Fruit fly (Drosophila melanogaster): ENCODE data around the gene CG4239.
A peak's percentile ranks its signal among the peaks of the same experiment; 100 is the strongest.

Gene CG4239

DNA sequence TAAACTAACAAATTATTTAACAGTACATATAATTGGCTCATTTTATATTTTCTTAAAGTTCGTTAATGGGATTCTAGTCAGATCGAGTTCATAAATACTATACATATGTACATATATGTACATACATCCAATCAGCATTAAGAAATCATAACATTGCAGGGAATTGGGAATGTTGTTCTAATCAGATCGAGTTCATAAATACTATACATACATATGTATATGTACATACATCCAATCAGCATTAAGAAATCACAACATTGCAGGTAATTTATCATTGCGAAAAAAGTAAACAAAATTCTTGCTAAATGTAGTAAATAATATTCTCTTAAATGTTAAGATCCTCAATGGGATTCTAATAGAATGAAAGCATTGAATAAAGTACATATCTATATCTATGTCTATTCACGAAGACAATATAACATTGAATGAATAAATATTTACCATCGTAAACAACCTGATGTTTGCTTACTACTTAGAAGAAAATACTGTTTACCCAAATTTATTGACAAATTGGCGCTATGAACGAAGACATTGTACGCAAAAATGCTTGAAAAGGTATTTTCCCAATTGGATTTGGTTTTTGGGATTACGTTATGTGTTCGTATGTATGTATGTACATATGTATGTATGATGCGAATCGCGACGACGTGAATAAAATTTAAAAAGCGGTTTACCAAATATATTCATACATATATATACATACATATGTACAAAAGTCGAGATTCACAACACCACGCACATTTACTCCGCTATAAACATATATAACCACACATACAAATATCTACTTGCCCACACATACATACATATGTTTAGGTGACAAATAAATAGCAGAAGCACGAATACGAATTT, 1.2 kb upstream of the CG4239 start (continued):
- TF ChIP-seq H15 (GFP tag; IDR thresholded peaks at IDR 0.05), result no peak
- TF ChIP-seq CG3163 (GFP tag; optimal IDR thresholded peaks at IDR 0.05), result no peak
- TF ChIP-seq CG8359 (GFP tag; optimal IDR thresholded peaks at IDR 0.05; ENCODE audit: borderline replicate concordance), result peak; percentile 36
- peak; percentile 64; the same call in 1 of the 3 replicates for TF ChIP-seq C15 (GFP tag; IDR thresholded peaks at IDR 0.05)
- no peak for TF ChIP-seq CG12769 (tag; optimal IDR thresholded peaks at IDR 0.05)
- TF ChIP-seq HLHmδ (GFP tag; optimal IDR thresholded peaks at IDR 0.05), result no peak
- no peak for TF ChIP-seq ro (GFP tag; IDR thresholded peaks at IDR 0.05)
- peak; percentile 64 for TF ChIP-seq slou (GFP tag; optimal IDR thresholded peaks at IDR 0.05)
- no peak for TF ChIP-seq CG14860 (GFP tag; IDR thresholded peaks at IDR 0.05; ENCODE audit: partially characterized antibody)
- TF ChIP-seq eyg (GFP tag; optimal IDR thresholded peaks at IDR 0.05), result peak; percentile 46
- peak; percentile 53 for TF ChIP-seq Side (GFP tag; optimal IDR thresholded peaks at IDR 0.05)
- TF ChIP-seq yki (optimal IDR thresholded peaks at IDR 0.05), result no peak
- peak; percentile 71 for TF ChIP-seq CG4707 (GFP tag; optimal IDR thresholded peaks at IDR 0.05)
- no peak for TF ChIP-seq ken (GFP tag; IDR thresholded peaks at IDR 0.05)
- TF ChIP-seq Awh (GFP tag; IDR thresholded peaks at IDR 0.05), result peak; percentile 81
- TF ChIP-seq danr (GFP tag; IDR thresholded peaks at IDR 0.05), result peak; percentile 26; the same call in 1 of the 2 replicates
- TF ChIP-seq fru (optimal IDR thresholded peaks at IDR 0.05), result no peak
- TF ChIP-seq Rx (GFP tag; IDR thresholded peaks at IDR 0.05), result no peak
- TF ChIP-seq Sry-δ (GFP tag; optimal IDR thresholded peaks at IDR 0.05), result peak; percentile 11
- peak; percentile 78 for TF ChIP-seq CG14710 (tag; optimal IDR thresholded peaks at IDR 0.05)
- TF ChIP-seq Dip3 (GFP tag; optimal IDR thresholded peaks at IDR 0.05), result peak; percentile 28
- TF ChIP-seq CG17612 (GFP tag; IDR thresholded peaks at IDR 0.05), result no peak
- peak; percentile 74 for TF ChIP-seq NK7.1 (GFP tag; optimal IDR thresholded peaks at IDR 0.05)
- TF ChIP-seq CG8089 (GFP tag; optimal IDR thresholded peaks at IDR 0.05), result peak; percentile 52
- TF ChIP-seq Nf-YC (tag; optimal IDR thresholded peaks at IDR 0.05), result peak; percentile 65
- TF ChIP-seq ac (GFP tag; optimal IDR thresholded peaks at IDR 0.05), result peak; percentile 74
- peak; percentile 35; the same call in 1 of the 2 replicates for TF ChIP-seq ap (GFP tag; IDR thresholded peaks at IDR 0.05)
- TF ChIP-seq hkb (optimal IDR thresholded peaks at IDR 0.05), result no peak
- peak; percentile 76 for TF ChIP-seq hkb (GFP tag; IDR thresholded peaks at IDR 0.05)
- TF ChIP-seq zen (tag; optimal IDR thresholded peaks at IDR 0.05), result peak; percentile 46
- peak in 1 of 2 experiments; percentile 13 for TF ChIP-seq Hr78 (GFP tag; optimal IDR thresholded peaks at IDR 0.05)
- peak; percentile 73 for TF ChIP-seq kni (GFP tag; optimal IDR thresholded peaks at IDR 0.05)
- no peak for TF ChIP-seq gce (GFP tag; IDR thresholded peaks at IDR 0.05)
- peak; percentile 43 for TF ChIP-seq kay (GFP tag; optimal IDR thresholded peaks at IDR 0.05)
- TF ChIP-seq bsh (GFP tag; optimal IDR thresholded peaks at IDR 0.05), result peak in 1 of 2 experiments; percentile 80
- no peak for TF ChIP-seq CG6689 (GFP tag; IDR thresholded peaks at IDR 0.05)
- TF ChIP-seq pros (GFP tag; optimal IDR thresholded peaks at IDR 0.05), result peak; percentile 38
- no peak for TF ChIP-seq Aef1 (GFP tag; IDR thresholded peaks at IDR 0.05)
- TF ChIP-seq CG3995 (GFP tag; optimal IDR thresholded peaks at IDR 0.05), result peak; percentile 24
- TF ChIP-seq CG7372 (GFP tag; IDR thresholded peaks at IDR 0.05), result no peak
- TF ChIP-seq twi (tag; optimal IDR thresholded peaks at IDR 0.05), result peak; percentile 54
- TF ChIP-seq CrebB (tag; optimal IDR thresholded peaks at IDR 0.05), result peak; percentile 94
- TF ChIP-seq ash1 (GFP tag; optimal IDR thresholded peaks at IDR 0.05), result peak; percentile 67
- TF ChIP-seq MBD-R2 (GFP tag; IDR thresholded peaks at IDR 0.05), result no peak; the same call in 1 of the 2 replicates
- no peak for TF ChIP-seq Dref (GFP tag; IDR thresholded peaks at IDR 0.05)
- no peak for TF ChIP-seq CG2678 (tag; optimal IDR thresholded peaks at IDR 0.05)
- TF ChIP-seq tx (GFP tag; optimal IDR thresholded peaks at IDR 0.05), result peak; percentile 30
- TF ChIP-seq crol (GFP tag; IDR thresholded peaks at IDR 0.05), result no peak
- TF ChIP-seq CG8290 (GFP tag; optimal IDR thresholded peaks at IDR 0.05), result peak; percentile 34
- TF ChIP-seq CG8290 (tag; optimal IDR thresholded peaks at IDR 0.05), result peak in 1 of 2 experiments; percentile 78
- peak; percentile 76 for TF ChIP-seq exex (tag; optimal IDR thresholded peaks at IDR 0.05)

Data from whole organism, embryonic.